Worm (Caenorhabditis elegans) whole organism, L4 larva: Measurements from ENCODE around the gene F01D5.3.
A peak's percentile ranks its signal among the peaks of the same experiment; 100 is the strongest.
"Not testable (repeated sequence)": the region's sequence is repeated elsewhere in the genome, so short reads cannot be mapped to it uniquely, and the experiment has no call there.

Experiments
- D1046.2 ChIP-seq: fragments of 200-800 bp; sonication (Bioruptor generic); IDR thresholded peaks from 2 replicates; pipeline ENCODE4 v1.3.6; 2022; ENCODE audit warnings: missing genetic modification characterization, missing compliant biosample characterization
- F26F4.8 ChIP-seq: fragments of 200-800 bp; sonication (Bioruptor generic); conservative IDR thresholded peaks from 2 replicates; pipeline ENCODE4 v1.3.6; 2022; ENCODE audit warnings: missing genetic modification characterization, missing compliant biosample characterization
- F44E2.7 ChIP-seq: fragments of 200-800 bp; sonication (Bioruptor generic); IDR thresholded peaks from 2 replicates; pipeline ENCODE4 v2.1.2; 2022; ENCODE audit warnings: missing genetic modification characterization, missing compliant biosample characterization
- F49E8.2 ChIP-seq: sonication (generic microtip); optimal IDR thresholded peaks from 2 replicates; lab custom pipeline; 2016; ENCODE audit warnings: missing compliant biosample characterization, mild to moderate bottlenecking, missing genetic modification characterization, borderline replicate concordance
- T20F7.1 ChIP-seq: fragments of 200-800 bp; sonication (Bioruptor generic); optimal IDR thresholded peaks from 2 replicates; lab custom pipeline; 2018; ENCODE audit warnings: mild to moderate bottlenecking, missing genetic modification characterization, missing compliant biosample characterization
- T26A8.4 ChIP-seq: fragments of 200-800 bp; sonication (Bioruptor generic); IDR thresholded peaks from 2 replicates; pipeline ENCODE4 v1.3.6; 2022; ENCODE audit warnings: missing genetic modification characterization, missing compliant biosample characterization
- Y105C5A.15 ChIP-seq: fragments of 200-800 bp; sonication (Bioruptor generic); IDR thresholded peaks from 2 replicates; pipeline ENCODE4 v1.3.6; 2022; ENCODE audit warnings: missing genetic modification characterization, missing compliant biosample characterization
- Y48G9A.11 ChIP-seq: fragments of 200-800 bp; sonication (Bioruptor generic); IDR thresholded peaks from 2 replicates; pipeline ENCODE4 v1.3.6; 2022; ENCODE audit warnings: missing genetic modification reagents, missing genetic modification characterization, missing compliant biosample characterization
- Y75B8A.6 ChIP-seq: fragments of 200-800 bp; sonication (Bioruptor generic); IDR thresholded peaks from 2 replicates; pipeline ENCODE4 v1.3.6; 2022; ENCODE audit warnings: missing genetic modification reagents, missing genetic modification characterization, missing compliant biosample characterization
- ama-1 ChIP-seq: fragments of 150-350 bp; optimal IDR thresholded peaks from 2 replicates; lab custom pipeline; 2014; ENCODE audit warnings: inconsistent platforms, mixed read lengths
- ceh-28 ChIP-seq: fragments of 150-350 bp; optimal IDR thresholded peaks from 2 replicates; lab custom pipeline; 2014; ENCODE audit warnings: missing biosample characterization, missing genetic modification reagents, missing genetic modification characterization
- ctbp-1 ChIP-seq: fragments of 200-800 bp; sonication (Bioruptor generic); IDR thresholded peaks from 2 replicates; pipeline ENCODE4 v1.3.6; 2022; ENCODE audit warnings: missing genetic modification reagents, missing genetic modification characterization, missing compliant biosample characterization
- daf-8 ChIP-seq: fragments of 200-800 bp; sonication (Bioruptor generic); IDR thresholded peaks from 2 replicates; pipeline ENCODE4 v1.3.6; 2022; ENCODE audit warnings: missing genetic modification characterization, missing compliant biosample characterization
- dmd-8 ChIP-seq: fragments of 200-800 bp; sonication (Bioruptor generic); IDR thresholded peaks from 2 replicates; pipeline ENCODE4 v1.3.6; 2022; ENCODE audit warnings: missing genetic modification characterization, missing compliant biosample characterization
- egl-43 ChIP-seq: fragments of 200-800 bp; sonication (Bioruptor generic); IDR thresholded peaks from 2 replicates; pipeline ENCODE4 v1.3.6; 2022; ENCODE audit warnings: missing genetic modification reagents, missing genetic modification characterization, missing compliant biosample characterization
- gei-8 ChIP-seq: fragments of 200-800 bp; sonication (Bioruptor generic); optimal IDR thresholded peaks from 2 replicates; lab custom pipeline; 2018; ENCODE audit warnings: mild to moderate bottlenecking, missing genetic modification characterization, missing compliant biosample characterization
- jun-1 ChIP-seq: fragments of 150-350 bp; optimal IDR thresholded peaks from 2 replicates; lab custom pipeline; 2014; ENCODE audit warnings: missing biosample characterization, missing genetic modification reagents, missing genetic modification characterization
- lim-7 ChIP-seq: fragments of 200-800 bp; sonication (Bioruptor generic); IDR thresholded peaks from 2 replicates; pipeline ENCODE4 v1.3.6; 2022; ENCODE audit warnings: missing genetic modification characterization, missing compliant biosample characterization
- lin-13 ChIP-seq: fragments of 150-350 bp; optimal IDR thresholded peaks from 2 replicates; lab custom pipeline; 2014; ENCODE audit warnings: missing biosample characterization, missing genetic modification reagents, missing genetic modification characterization
- lin-29 ChIP-seq: fragments of 200-800 bp; sonication (Bioruptor generic); IDR thresholded peaks from 2 replicates; pipeline ENCODE4 v1.3.6; 2022; ENCODE audit warnings: missing genetic modification reagents, missing genetic modification characterization, missing compliant biosample characterization
- madf-5 ChIP-seq, 2 experiments: fragments of 200-800 bp; sonication (Bioruptor generic); IDR thresholded peaks; 2 replicates each; pipeline ENCODE4 v1.3.6; 2022; ENCODE audit warnings: missing compliant biosample characterization in 2 of 2, missing genetic modification characterization in 2 of 2
- mdl-1 ChIP-seq, 2 experiments: fragments of 150-350 bp in 1 of 2; sonication (generic microtip) in 1 of 2; optimal IDR thresholded peaks; 2 replicates each; lab custom pipeline; 2014 to 2017; ENCODE audit warnings: missing biosample characterization in 2 of 2, missing genetic modification characterization in 2 of 2
- mes-2 ChIP-seq: sonication (generic microtip); optimal IDR thresholded peaks from 2 replicates; lab custom pipeline; 2016; ENCODE audit warnings: missing genotype, mild to moderate bottlenecking, missing genetic modification characterization, missing compliant biosample characterization; ENCODE audit not compliant: poor library complexity, severe bottlenecking
- mxl-2 ChIP-seq: fragments of 200-800 bp; sonication (Bioruptor generic); conservative IDR thresholded peaks from 2 replicates; pipeline ENCODE4 v1.3.6; 2022; ENCODE audit warnings: missing genetic modification reagents, missing genetic modification characterization, missing compliant biosample characterization
- mxl-3 ChIP-seq: fragments of 200-800 bp; sonication (Bioruptor generic); optimal IDR thresholded peaks from 2 replicates; lab custom pipeline; 2018; ENCODE audit warnings: mild to moderate bottlenecking, missing genetic modification characterization, missing compliant biosample characterization
- nhr-41 ChIP-seq: fragments of 200-800 bp; sonication (Bioruptor generic); IDR thresholded peaks from 2 replicates; pipeline ENCODE4 v1.3.6; 2022; ENCODE audit warnings: missing genetic modification reagents, missing genetic modification characterization, missing compliant biosample characterization
- nhr-42 ChIP-seq: fragments of 200-800 bp; sonication (Bioruptor generic); IDR thresholded peaks from 2 replicates; pipeline ENCODE4 v1.3.6; 2022; ENCODE audit warnings: missing genetic modification characterization, missing compliant biosample characterization
- nhr-6 ChIP-seq: fragments of 150-350 bp; optimal IDR thresholded peaks from 2 replicates; lab custom pipeline; 2014; ENCODE audit warnings: missing biosample characterization, missing genetic modification characterization
- pha-4 ChIP-seq, 2 experiments: fragments of 150-350 bp in 1 of 2; fragments of 200-800 bp in 1 of 2; sonication (Bioruptor generic) in 1 of 2; IDR thresholded peaks in 1 of 2; optimal IDR thresholded peaks in 1 of 2; 2 replicates each; pipeline versions ENCODE4 v1.3.6 to Lab custom; 2014 to 2022; ENCODE audit warnings: missing genetic modification characterization in 2 of 2, missing genetic modification reagents in 2 of 2, missing biosample characterization in 1 of 2, missing compliant biosample characterization in 1 of 2
- php-3 ChIP-seq: fragments of 200-800 bp; sonication (Bioruptor generic); IDR thresholded peaks from 2 replicates; pipeline ENCODE4 v1.3.6; 2022; ENCODE audit warnings: missing genetic modification reagents, missing genetic modification characterization, missing compliant biosample characterization
- pqm-1 ChIP-seq: sonication (generic microtip); optimal IDR thresholded peaks from 2 replicates; lab custom pipeline; 2017; ENCODE audit warnings: missing biosample characterization, missing genetic modification characterization
- rbr-2 ChIP-seq: sonication (generic microtip); optimal IDR thresholded peaks from 2 replicates; lab custom pipeline; 2016; ENCODE audit warnings: missing genotype, missing genetic modification characterization, missing compliant biosample characterization
- saeg-2 ChIP-seq: fragments of 200-800 bp; sonication (Bioruptor generic); IDR thresholded peaks from 2 replicates; pipeline ENCODE4 v1.3.6; 2022; ENCODE audit warnings: missing genetic modification reagents, missing genetic modification characterization, missing compliant biosample characterization
- sdz-12 ChIP-seq: fragments of 200-800 bp; sonication (Bioruptor generic); optimal IDR thresholded peaks from 2 replicates; lab custom pipeline; 2018; ENCODE audit warnings: mild to moderate bottlenecking, missing genetic modification characterization, missing compliant biosample characterization
- set-16 ChIP-seq: fragments of 200-800 bp; sonication (Bioruptor generic); IDR thresholded peaks from 2 replicates; pipeline ENCODE4 v1.3.6; 2022; ENCODE audit warnings: missing genetic modification reagents, missing genetic modification characterization, missing compliant biosample characterization
- snpc-1.2 ChIP-seq: fragments of 200-800 bp; sonication (Bioruptor generic); IDR thresholded peaks from 2 replicates; pipeline ENCODE4 v1.3.6; 2022; ENCODE audit warnings: missing genetic modification reagents, missing genetic modification characterization, missing compliant biosample characterization
- snpc-4 ChIP-seq: fragments of 150-350 bp; optimal IDR thresholded peaks from 2 replicates; lab custom pipeline; 2014; ENCODE audit warnings: missing biosample characterization, missing genetic modification characterization
- spr-1 ChIP-seq: sonication (generic microtip); optimal IDR thresholded peaks from 2 replicates; lab custom pipeline; 2016; ENCODE audit warnings: mild to moderate bottlenecking, missing genetic modification characterization, missing compliant biosample characterization
- spr-3 ChIP-seq: fragments of 200-800 bp; sonication (Bioruptor generic); optimal IDR thresholded peaks from 2 replicates; lab custom pipeline; 2018; ENCODE audit warnings: mild to moderate bottlenecking, missing genetic modification characterization, missing compliant biosample characterization
- vab-7 ChIP-seq: fragments of 200-800 bp; sonication (Bioruptor generic); IDR thresholded peaks from 2 replicates; pipeline ENCODE4 v1.3.6; 2022; ENCODE audit warnings: missing genetic modification reagents, missing genetic modification characterization, missing compliant biosample characterization
- zfp-3 ChIP-seq: fragments of 200-800 bp; sonication (Bioruptor generic); conservative IDR thresholded peaks from 2 replicates; pipeline ENCODE4 v1.3.6; 2022; ENCODE audit warnings: missing genetic modification reagents, missing genetic modification characterization, missing compliant biosample characterization
- zip-11 ChIP-seq: fragments of 200-800 bp; sonication (Bioruptor generic); IDR thresholded peaks from 2 replicates; pipeline ENCODE4 v1.3.6; 2022; ENCODE audit warnings: missing genetic modification characterization, missing compliant biosample characterization
- zip-2 ChIP-seq: fragments of 150-350 bp; optimal IDR thresholded peaks from 2 replicates; lab custom pipeline; 2014; ENCODE audit warnings: missing biosample characterization, missing genetic modification characterization

Gene F01D5.3

DNA sequence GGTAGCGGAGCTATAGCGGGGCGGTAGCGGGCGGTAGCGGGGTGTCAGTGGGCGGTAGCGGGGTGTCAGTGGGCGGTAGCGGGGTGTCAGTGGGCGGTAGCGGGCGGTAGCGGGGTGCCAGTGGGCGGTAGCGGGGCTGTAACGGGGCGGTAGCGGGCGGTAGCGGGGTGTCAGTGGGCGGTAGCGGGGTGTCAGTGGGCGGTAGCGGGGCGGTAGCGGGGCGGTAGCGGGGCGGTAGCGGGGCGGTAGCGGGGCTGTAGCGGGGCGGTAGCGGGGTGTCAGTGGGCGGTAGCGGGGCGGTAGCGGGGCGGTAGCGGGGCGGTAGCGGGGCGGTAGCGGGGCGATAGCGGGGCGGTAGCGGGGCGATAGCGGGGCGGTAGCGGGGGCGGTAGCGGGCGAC, 19.7 kb upstream of the F01D5.3 start:
- TF ChIP-seq F44E2.7 (GFP tag; lab: Robert Waterston, UW) (0 out of 2 replicates have a peak, but pooled peaks have one; percentile 60), spr-3 (GFP tag; lab: Kevin White, UChicago) (peak; percentile 2), daf-8 (GFP tag; lab: Robert Waterston, UW) (0 out of 2 replicates have a peak, but pooled peaks have one; percentile 43), mxl-2 (0 out of 2 replicates have a peak, but pooled peaks have one; percentile 40), snpc-1.2 (GFP tag; lab: Robert Waterston, UW) (0 out of 2 replicates have a peak, but pooled peaks have one; percentile 57), nhr-42 (GFP tag; lab: Robert Waterston, UW) (peak; percentile 69), set-16 (GFP tag; lab: Robert Waterston, UW) (peak; percentile 100), dmd-8 (GFP tag; lab: Robert Waterston, UW) (peak; percentile 76; the same call in 1 of the 2 replicates), vab-7 (GFP tag; lab: Robert Waterston, UW) (peak; percentile 56; the same call in 1 of the 2 replicates), lim-7 (peak; percentile 36; the same call in 1 of the 2 replicates), zip-11 (GFP tag; lab: Robert Waterston, UW) (0 out of 2 replicates have a peak, but pooled peaks have one; percentile 20), egl-43 (GFP tag; lab: Robert Waterston, UW) (peak; percentile 82), ctbp-1 (GFP tag; lab: Robert Waterston, UW) (peak; percentile 45; the same call in 1 of the 2 replicates), php-3 (GFP tag; lab: Robert Waterston, UW) (peak; percentile 63; the same call in 1 of the 2 replicates), Y75B8A.6 (GFP tag; lab: Robert Waterston, UW) (0 out of 2 replicates have a peak, but pooled peaks have one; percentile 18), D1046.2 (peak; percentile 81; the same call in 1 of the 2 replicates), madf-5 (GFP tag; IDR thresholded peaks at IDR 0.05; lab: Robert Waterston, UW) (0 out of 4 replicates have a peak, but pooled peaks of 1 of the 2 experiments have one; percentile 16), saeg-2 (GFP tag; lab: Robert Waterston, UW) (0 out of 2 replicates have a peak, but pooled peaks have one; percentile 40), lin-29 (GFP tag; lab: Robert Waterston, UW) (peak; percentile 38; the same call in 1 of the 2 replicates), F26F4.8 (GFP tag; lab: Robert Waterston, UW) (peak; percentile 40; the same call in 1 of the 2 replicates), pha-4 (GFP tag; IDR thresholded peaks at IDR 0.05; lab: Robert Waterston, UW) (peak; percentile 85; the same call in 1 of the 2 replicates), Y48G9A.11 (GFP tag; lab: Robert Waterston, UW) (peak; percentile 40; the same call in 1 of the 2 replicates), T26A8.4 (peak; percentile 56; the same call in 1 of the 2 replicates), Y105C5A.15 (GFP tag; lab: Robert Waterston, UW) (peak; percentile 44; the same call in 1 of the 2 replicates), nhr-41 (GFP tag; lab: Robert Waterston, UW) (peak; percentile 33; the same call in 1 of the 2 replicates)
- TF ChIP-seq pha-4 (tag; optimal IDR thresholded peaks at IDR 0.05; lab: Kevin White, UChicago): not testable (repeated sequence)

DNA sequence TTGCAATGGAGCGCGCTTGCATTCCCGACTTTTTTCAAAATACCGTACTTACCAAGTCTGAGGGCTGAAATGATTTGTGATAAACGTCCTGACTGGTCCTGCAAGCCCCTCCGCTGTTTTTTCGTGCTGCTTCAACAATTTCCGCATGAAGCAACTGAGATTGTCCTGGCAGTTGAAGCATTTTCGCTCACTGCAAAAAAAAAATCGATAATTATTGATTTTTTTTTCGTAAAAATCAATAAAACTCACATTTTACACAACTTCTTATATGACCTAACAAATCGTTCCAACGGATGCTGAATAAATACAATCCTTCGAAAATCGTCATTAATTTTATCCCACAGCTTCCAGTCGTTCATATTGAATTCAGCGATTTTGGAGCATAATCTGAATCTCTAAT, 18.9 kb upstream of the F01D5.3 start:
- no peak for TF ChIP-seq zfp-3 (GFP tag; lab: Robert Waterston, UW)
- peak; percentile 88 for TF ChIP-seq ceh-28 (tag; lab: Kevin White, UChicago)

DNA sequence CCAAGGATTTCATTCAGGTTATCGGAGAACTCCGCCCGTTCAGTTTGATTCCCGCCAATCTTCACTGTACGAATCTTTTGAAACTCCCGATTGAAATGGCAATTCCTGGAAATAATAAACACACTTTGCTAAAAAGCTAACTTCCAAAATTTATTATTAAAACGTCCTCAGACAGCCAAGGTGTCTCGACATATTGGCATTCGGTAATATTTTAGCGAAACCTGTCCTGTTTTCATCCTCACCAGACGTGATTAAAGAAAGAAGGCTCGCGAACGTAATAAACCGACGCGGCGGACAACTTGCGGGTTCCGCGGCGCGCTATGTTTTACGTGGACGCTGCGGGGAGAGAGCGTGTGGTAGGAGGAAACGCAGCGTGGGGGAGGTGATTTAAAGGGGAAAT, 18.2 kb upstream of the F01D5.3 start:
- TF ChIP-seq mxl-2 (no peak), zip-2 (tag; lab: Kevin White, UChicago) (peak; percentile 56), nhr-6 (tag; lab: Kevin White, UChicago) (peak; percentile 37), snpc-1.2 (GFP tag; lab: Robert Waterston, UW) (peak; percentile 69), pqm-1 (peak; percentile 40), php-3 (GFP tag; lab: Robert Waterston, UW) (peak; percentile 69; the same call in 1 of the 2 replicates), spr-1 (peak; percentile 80), lin-13 (peak; percentile 57), rbr-2 (tag; lab: Kevin White, UChicago) (peak; percentile 66), Y48G9A.11 (GFP tag; lab: Robert Waterston, UW) (peak; percentile 70), T20F7.1 (GFP tag; lab: Kevin White, UChicago) (no peak), zfp-3 (GFP tag; lab: Robert Waterston, UW) (peak; percentile 64; the same call in 1 of the 2 replicates), snpc-4 (peak; percentile 98), pha-4 (GFP tag; IDR thresholded peaks at IDR 0.05; lab: Robert Waterston, UW) (peak; percentile 66), pha-4 (tag; optimal IDR thresholded peaks at IDR 0.05; lab: Kevin White, UChicago) (no peak), jun-1 (peak; percentile 70), F49E8.2 (tag; lab: Kevin White, UChicago) (peak; percentile 94), mdl-1 (tag; optimal IDR thresholded peaks at IDR 0.05; lab: Kevin White, UChicago) (peak in 1 of 2 experiments; percentile 56), T26A8.4 (peak; percentile 87), gei-8 (GFP tag; lab: Kevin White, UChicago) (peak; percentile 45), mxl-3 (peak; percentile 66), ama-1 (lab: Kevin White, UChicago) (peak; percentile 99), sdz-12 (GFP tag; lab: Kevin White, UChicago) (peak; percentile 49), mes-2 (tag; lab: Kevin White, UChicago) (peak; percentile 73), vab-7 (GFP tag; lab: Robert Waterston, UW) (peak; percentile 44; the same call in 1 of the 2 replicates), spr-3 (GFP tag; lab: Kevin White, UChicago) (peak; percentile 77)
